Fruit fly (Drosophila melanogaster): ENCODE measurements around the gene CCT4.

CCT4 gene

DNA sequence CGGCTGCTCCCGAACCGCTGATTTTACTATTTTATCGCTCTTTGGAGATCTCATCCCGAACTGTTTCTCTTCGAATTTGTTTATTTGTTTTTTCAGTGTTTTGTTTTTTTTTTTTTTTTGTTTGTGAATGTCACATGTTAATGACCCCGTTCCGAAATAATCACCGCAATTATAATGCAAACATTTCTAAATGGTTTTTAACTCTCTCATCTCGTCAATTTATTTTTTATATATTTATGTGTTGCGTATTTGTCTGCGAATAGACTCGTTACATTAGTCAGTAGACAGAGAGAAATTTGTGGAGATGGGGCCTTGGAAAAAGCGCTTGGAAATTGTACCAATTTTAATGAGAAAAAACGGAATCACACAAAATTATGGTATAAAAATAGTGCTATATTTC lies 23.1 kb downstream of the CCT4 start, which contains the start of gene Nepl7:
TSS of gene Nepl7 (minus strand) at position 101 of the 400 bp plus-strand sequence.
- TF ChIP-seq Hr96 (GFP tag; optimal IDR thresholded peaks at IDR 0.05): no peak
- no peak for TF ChIP-seq CG12768 (GFP tag; optimal IDR thresholded peaks at IDR 0.05)
- TF ChIP-seq CG7045 (GFP tag; optimal IDR thresholded peaks at IDR 0.05): no peak
- TF ChIP-seq ovo (GFP tag; optimal IDR thresholded peaks at IDR 0.05): no peak
- TF ChIP-seq bab1 (GFP tag; optimal IDR thresholded peaks at IDR 0.05): no peak
- no peak for TF ChIP-seq CG11617 (GFP tag; optimal IDR thresholded peaks at IDR 0.05)
- TF ChIP-seq CG33017 (tag; optimal IDR thresholded peaks at IDR 0.05): no peak
- no peak for TF ChIP-seq Clk (GFP tag; optimal IDR thresholded peaks at IDR 0.05)
- TF ChIP-seq CG7101 (tag; optimal IDR thresholded peaks at IDR 0.05): no peak
- no peak for TF ChIP-seq tj (GFP tag; optimal IDR thresholded peaks at IDR 0.05)
- TF ChIP-seq CG14711 (tag; optimal IDR thresholded peaks at IDR 0.05): no peak
- no peak for TF ChIP-seq Crg-1 (GFP tag; optimal IDR thresholded peaks at IDR 0.05)
- no peak for TF ChIP-seq toe (GFP tag; optimal IDR thresholded peaks at IDR 0.05)

DNA sequence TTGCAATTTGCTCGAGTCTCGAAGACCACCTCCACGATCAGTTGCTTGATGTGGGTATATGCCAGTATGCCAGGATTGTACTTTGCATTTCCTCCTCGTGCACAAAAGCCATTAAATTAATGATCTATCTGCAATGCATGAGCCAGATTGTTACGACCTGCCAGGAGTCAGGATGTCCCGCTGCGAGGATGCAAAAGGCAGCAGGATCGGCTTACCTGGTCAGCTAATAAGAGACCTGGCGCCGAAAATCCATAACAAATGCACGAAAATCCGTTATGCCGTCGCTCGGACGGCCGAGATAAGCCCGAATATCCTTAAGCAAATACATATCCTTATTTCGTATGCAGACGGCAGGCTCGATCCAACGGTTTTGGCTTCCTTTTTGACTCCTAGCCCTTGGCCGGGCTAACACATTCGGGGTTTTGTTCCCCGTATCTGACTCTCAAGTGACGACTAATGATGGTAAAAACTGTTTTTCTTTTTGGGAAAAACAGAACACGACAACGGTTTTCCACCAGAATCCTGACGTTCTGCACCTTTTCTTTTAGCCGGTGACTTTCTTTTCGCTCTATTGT lies 26.6 kb downstream of the CCT4 start:
- TF ChIP-seq kay (GFP tag; ENCODE audit: borderline replicate concordance) (no peak), cnc (optimal IDR thresholded peaks at IDR 0.05) (no peak)

DNA sequence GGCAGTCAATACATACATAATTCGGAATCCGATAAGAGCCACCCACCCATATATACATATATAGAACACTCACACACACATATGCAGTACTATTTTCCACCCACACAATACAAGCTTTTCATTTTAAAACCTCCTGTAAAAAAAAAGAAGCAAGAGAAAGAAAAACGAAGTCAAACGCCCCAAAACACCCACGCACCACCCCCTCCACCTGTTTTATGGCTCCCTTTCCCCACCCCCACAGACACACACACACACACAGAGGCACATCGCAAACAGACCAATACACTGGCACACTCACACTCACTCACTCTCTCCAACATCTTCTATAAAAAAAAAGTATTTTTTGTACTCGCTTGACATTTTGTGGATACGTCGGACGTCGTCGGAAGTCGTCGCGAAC lies 35.4 kb downstream of the CCT4 start:
- TF ChIP-seq CG14711 (tag; optimal IDR thresholded peaks at IDR 0.05) (no peak), toe (GFP tag; optimal IDR thresholded peaks at IDR 0.05) (no peak), Crg-1 (GFP tag; optimal IDR thresholded peaks at IDR 0.05) (no peak), kay (GFP tag; ENCODE audit: borderline replicate concordance) (no peak), pad (GFP tag; optimal IDR thresholded peaks at IDR 0.05) (no peak), cnc (optimal IDR thresholded peaks at IDR 0.05) (no peak), CG12768 (GFP tag; optimal IDR thresholded peaks at IDR 0.05) (no peak), tj (GFP tag; optimal IDR thresholded peaks at IDR 0.05) (no peak), cic (GFP tag; optimal IDR thresholded peaks at IDR 0.05) (no peak), Clk (GFP tag; optimal IDR thresholded peaks at IDR 0.05) (no peak), CG5204 (GFP tag; optimal IDR thresholded peaks at IDR 0.05) (no peak)

DNA sequence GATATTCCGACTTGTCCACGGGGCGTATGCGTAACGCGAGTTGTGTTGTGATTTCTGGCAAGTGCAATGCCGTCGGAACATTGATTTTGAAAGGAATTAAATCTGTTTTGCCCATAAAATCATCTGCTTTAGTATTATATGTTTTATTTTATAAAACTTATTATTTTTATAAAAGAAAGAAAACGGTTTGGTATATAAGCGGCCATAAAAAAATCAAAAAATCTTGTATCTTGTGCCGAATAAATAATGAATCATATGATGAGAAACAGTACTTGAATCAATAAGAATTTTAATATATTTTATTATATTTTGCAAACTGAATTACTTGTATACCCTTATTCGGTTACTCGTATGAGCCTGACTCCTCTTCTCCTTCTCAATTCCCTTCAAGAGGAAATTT lies 35.9 kb downstream of the CCT4 start, which contains the start of gene pdm2:
TSS of gene pdm2 (plus strand) at position 301 of the 400 bp plus-strand sequence.
- TF ChIP-seq Clk (GFP tag; optimal IDR thresholded peaks at IDR 0.05): no peak
- no peak for TF ChIP-seq Mnt (GFP tag; optimal IDR thresholded peaks at IDR 0.05)
- TF ChIP-seq tj (GFP tag; optimal IDR thresholded peaks at IDR 0.05): no peak
- TF ChIP-seq pad (GFP tag; optimal IDR thresholded peaks at IDR 0.05): no peak
- TF ChIP-seq kay (GFP tag; ENCODE audit: borderline replicate concordance): no peak
- TF ChIP-seq ovo (GFP tag; optimal IDR thresholded peaks at IDR 0.05): no peak
- TF ChIP-seq CG1620 (GFP tag; optimal IDR thresholded peaks at IDR 0.05): no peak
- TF ChIP-seq CG11617 (GFP tag; optimal IDR thresholded peaks at IDR 0.05): no peak
- TF ChIP-seq CG33017 (tag; optimal IDR thresholded peaks at IDR 0.05): no peak
- TF ChIP-seq cic (GFP tag; optimal IDR thresholded peaks at IDR 0.05): no peak
- no peak for TF ChIP-seq CG7101 (tag; optimal IDR thresholded peaks at IDR 0.05)
- TF ChIP-seq CG7045 (GFP tag; optimal IDR thresholded peaks at IDR 0.05): no peak
- TF ChIP-seq bab1 (GFP tag; optimal IDR thresholded peaks at IDR 0.05): no peak
- TF ChIP-seq cnc (optimal IDR thresholded peaks at IDR 0.05): no peak
- no peak for TF ChIP-seq Crg-1 (GFP tag; optimal IDR thresholded peaks at IDR 0.05)
- no peak for TF ChIP-seq Hr96 (GFP tag; optimal IDR thresholded peaks at IDR 0.05)
- TF ChIP-seq toe (GFP tag; optimal IDR thresholded peaks at IDR 0.05): no peak
- TF ChIP-seq CG5204 (GFP tag; optimal IDR thresholded peaks at IDR 0.05): no peak
- no peak for TF ChIP-seq CG12768 (GFP tag; optimal IDR thresholded peaks at IDR 0.05)

DNA sequence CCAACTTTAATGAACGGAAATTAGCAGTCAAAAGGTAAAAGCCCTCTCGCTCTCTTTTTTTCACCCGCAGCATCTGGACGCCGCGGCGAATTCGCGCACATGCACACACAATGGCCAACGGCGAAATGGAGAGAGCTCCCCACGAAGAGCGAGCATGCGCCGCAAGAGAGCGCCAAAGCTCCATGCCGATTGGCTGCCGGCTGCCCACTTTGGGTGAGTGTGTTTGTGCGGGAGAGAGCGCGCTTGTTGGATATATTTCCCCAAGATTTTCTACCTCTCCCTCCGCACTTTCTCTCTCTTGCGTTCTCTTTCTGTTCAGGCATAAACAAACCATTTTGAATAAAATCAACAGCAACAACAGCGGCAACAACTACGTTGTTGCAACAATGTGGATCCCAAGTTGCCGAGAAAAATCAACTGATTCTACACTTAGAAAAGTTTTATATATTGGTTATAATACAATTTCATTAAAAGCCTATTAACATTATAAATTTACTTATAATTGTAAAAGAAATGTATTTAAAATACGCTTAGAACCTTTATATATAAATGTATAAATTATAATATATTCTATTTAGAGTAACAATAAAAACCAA lies 36.9 kb downstream of the CCT4 start:
- TF ChIP-seq Hr96 (GFP tag; optimal IDR thresholded peaks at IDR 0.05) (no peak), pad (GFP tag; optimal IDR thresholded peaks at IDR 0.05) (peak; percentile 90)

DNA sequence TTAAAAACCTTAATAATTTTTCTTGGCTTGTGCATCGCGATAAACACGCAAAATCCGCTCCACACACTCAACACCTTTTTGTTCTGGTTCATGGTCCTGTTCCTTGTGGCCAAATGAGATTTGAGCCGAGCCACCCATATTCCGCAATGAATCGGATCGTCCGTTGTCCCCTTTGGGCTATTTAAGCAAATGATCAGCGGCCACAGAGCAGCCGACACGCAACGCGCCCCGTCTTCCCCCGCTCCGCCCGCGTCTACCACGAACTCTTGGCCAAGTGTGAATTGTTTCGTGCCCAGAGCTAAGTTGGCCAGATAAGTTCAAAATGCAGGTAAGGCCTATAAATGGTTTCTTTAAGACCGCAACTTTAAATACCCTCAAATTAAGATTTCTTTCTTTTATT lies 41.7 kb downstream of the CCT4 start:
- TF ChIP-seq CG7045 (GFP tag; optimal IDR thresholded peaks at IDR 0.05): no peak
- no peak for TF ChIP-seq Crg-1 (GFP tag; optimal IDR thresholded peaks at IDR 0.05)
- no peak for TF ChIP-seq cnc (optimal IDR thresholded peaks at IDR 0.05)
- no peak for TF ChIP-seq kay (GFP tag; ENCODE audit: borderline replicate concordance)
- no peak for TF ChIP-seq Hr96 (GFP tag; optimal IDR thresholded peaks at IDR 0.05)
- no peak for TF ChIP-seq CG5204 (GFP tag; optimal IDR thresholded peaks at IDR 0.05)
- no peak for TF ChIP-seq Mnt (GFP tag; optimal IDR thresholded peaks at IDR 0.05)
- TF ChIP-seq tj (GFP tag; optimal IDR thresholded peaks at IDR 0.05): no peak
- TF ChIP-seq Clk (GFP tag; optimal IDR thresholded peaks at IDR 0.05): no peak
- no peak for TF ChIP-seq CG12768 (GFP tag; optimal IDR thresholded peaks at IDR 0.05)
- TF ChIP-seq CG1620 (GFP tag; optimal IDR thresholded peaks at IDR 0.05): no peak
- TF ChIP-seq CG33017 (tag; optimal IDR thresholded peaks at IDR 0.05): no peak
- TF ChIP-seq bab1 (GFP tag; optimal IDR thresholded peaks at IDR 0.05): no peak
- no peak for TF ChIP-seq pad (GFP tag; optimal IDR thresholded peaks at IDR 0.05)
- TF ChIP-seq ovo (GFP tag; optimal IDR thresholded peaks at IDR 0.05): no peak
- TF ChIP-seq toe (GFP tag; optimal IDR thresholded peaks at IDR 0.05): no peak
- no peak for TF ChIP-seq CG7101 (tag; optimal IDR thresholded peaks at IDR 0.05)

DNA sequence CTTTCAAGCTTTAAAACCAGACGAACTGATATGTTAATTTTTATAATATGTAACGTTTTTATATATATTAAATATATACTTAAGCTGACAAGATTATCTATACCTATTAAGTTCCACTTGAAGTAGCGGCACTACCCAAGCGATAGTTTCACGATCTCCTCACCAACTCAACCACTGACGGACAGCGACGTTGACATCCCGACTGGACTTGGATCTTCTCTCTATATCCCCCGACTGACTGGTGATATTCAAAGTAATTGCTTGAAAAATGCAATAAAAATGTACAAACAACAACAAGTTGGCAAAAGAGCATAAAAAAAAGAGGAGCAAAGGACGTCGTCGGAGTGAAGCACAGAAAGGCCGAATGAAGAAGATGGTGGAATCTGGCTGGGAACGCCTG lies 46.5 kb downstream of the CCT4 start, which contains the start of gene Ref2:
TSS of gene Ref2 (minus strand) at position 101 of the 400 bp plus-strand sequence.
- TF ChIP-seq toe (GFP tag; optimal IDR thresholded peaks at IDR 0.05): no peak
- TF ChIP-seq CG1620 (GFP tag; optimal IDR thresholded peaks at IDR 0.05): no peak
- TF ChIP-seq CG14711 (tag; optimal IDR thresholded peaks at IDR 0.05): no peak
- no peak for TF ChIP-seq CG12768 (GFP tag; optimal IDR thresholded peaks at IDR 0.05)
- TF ChIP-seq kay (GFP tag; ENCODE audit: borderline replicate concordance): no peak
- no peak for TF ChIP-seq CG11617 (GFP tag; optimal IDR thresholded peaks at IDR 0.05)
- no peak for TF ChIP-seq CG7101 (tag; optimal IDR thresholded peaks at IDR 0.05)
- no peak for TF ChIP-seq pad (GFP tag; optimal IDR thresholded peaks at IDR 0.05)
- no peak for TF ChIP-seq Crg-1 (GFP tag; optimal IDR thresholded peaks at IDR 0.05)
- TF ChIP-seq CG33017 (tag; optimal IDR thresholded peaks at IDR 0.05): no peak
- no peak for TF ChIP-seq ovo (GFP tag; optimal IDR thresholded peaks at IDR 0.05)
- TF ChIP-seq Mnt (GFP tag; optimal IDR thresholded peaks at IDR 0.05): no peak
- TF ChIP-seq Hr96 (GFP tag; optimal IDR thresholded peaks at IDR 0.05): no peak
- TF ChIP-seq CG7045 (GFP tag; optimal IDR thresholded peaks at IDR 0.05): no peak
- no peak for TF ChIP-seq tj (GFP tag; optimal IDR thresholded peaks at IDR 0.05)
- no peak for TF ChIP-seq bab1 (GFP tag; optimal IDR thresholded peaks at IDR 0.05)
- no peak for TF ChIP-seq cnc (optimal IDR thresholded peaks at IDR 0.05)
- TF ChIP-seq CG5204 (GFP tag; optimal IDR thresholded peaks at IDR 0.05): no peak

Measured in whole organism, adult.